Worm (Caenorhabditis elegans): ENCODE results near the gene clec-6.

DNA sequence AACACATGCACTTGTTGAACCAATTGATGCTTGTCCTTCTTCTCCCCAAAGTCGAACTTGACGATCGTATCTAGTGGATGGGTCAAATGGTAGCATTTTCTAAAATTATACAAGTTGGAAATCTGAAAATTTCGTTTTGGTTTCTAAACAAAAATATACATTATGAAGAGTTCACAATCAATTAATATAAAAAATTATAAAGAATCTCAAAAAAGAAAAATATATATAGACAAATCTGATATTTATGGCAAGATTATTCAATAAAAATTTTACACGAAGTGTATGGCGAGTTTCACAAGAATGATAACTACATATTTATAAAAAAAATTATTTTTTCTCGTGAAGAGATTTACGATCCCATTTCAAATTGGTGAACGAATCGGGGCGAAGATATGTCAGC lies 33.0 kb upstream of the clec-6 start, which contains the start of gene ula-1:
- TF ChIP-seq egrh-3 (GFP tag; IDR thresholded peaks at IDR 0.05) (no peak), nhr-90 (tag; optimal IDR thresholded peaks at IDR 0.05) (no peak), madf-6 (GFP tag; IDR thresholded peaks at IDR 0.05) (no peak), nfya-1 (tag; optimal IDR thresholded peaks at IDR 0.05; ENCODE audit: borderline replicate concordance, insufficient read depth) (no peak), unc-62 (GFP tag; optimal IDR thresholded peaks at IDR 0.05) (no peak), unc-130 (GFP tag; optimal IDR thresholded peaks at IDR 0.05) (no peak), tbp1 (GFP tag; optimal IDR thresholded peaks at IDR 0.05) (no peak), mes-4 (tag; optimal IDR thresholded peaks at IDR 0.05) (no peak), rec-8 (tag; optimal IDR thresholded peaks at IDR 0.05) (no peak), nfyb-1 (GFP tag; IDR thresholded peaks at IDR 0.05) (no peak), F55B11.4 (tag; optimal IDR thresholded peaks at IDR 0.05; ENCODE audit: borderline replicate concordance, insufficient read depth) (no peak), pha-4 (tag; optimal IDR thresholded peaks at IDR 0.05) (no peak), cebp-1 (GFP tag; IDR thresholded peaks at IDR 0.05) (no peak), cebp-1 (tag; optimal IDR thresholded peaks at IDR 0.05) (no peak), tbx-9 (tag; optimal IDR thresholded peaks at IDR 0.05; ENCODE audit: borderline replicate concordance) (no peak)
